Fruit fly (Drosophila melanogaster): Measurements from ENCODE around the gene CG12268.

Gene CG12268

DNA sequence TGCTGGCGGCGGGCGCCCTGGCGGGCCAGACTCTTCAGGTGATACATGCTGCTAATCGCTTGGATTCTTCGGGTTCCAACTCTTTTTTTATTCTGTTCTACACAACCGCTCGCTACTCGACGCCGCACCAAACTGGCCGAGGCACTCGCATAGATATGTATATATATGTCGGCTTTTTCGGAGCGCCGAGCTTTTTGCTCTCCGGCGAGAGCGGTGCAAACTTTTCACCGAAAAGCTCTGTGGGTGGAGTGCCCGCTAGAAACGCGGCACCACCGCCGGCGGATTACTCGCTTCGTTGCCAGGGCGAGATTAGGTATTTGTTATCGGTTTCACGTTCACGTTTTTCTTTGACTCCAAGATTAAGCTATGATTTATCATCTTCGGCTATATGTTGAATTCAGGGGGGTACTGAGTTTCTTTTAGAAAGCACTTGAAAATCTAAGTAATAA is 5.2 kb downstream of the CG12268 start, which contains the start of gene Gdh:
Gdh (minus strand) TSS at position 137 of the 449 bp plus-strand sequence.
- TF ChIP-seq net (GFP tag; optimal IDR thresholded peaks at IDR 0.05), result peak; percentile 45
- TF ChIP-seq esn (GFP tag; optimal IDR thresholded peaks at IDR 0.05), result peak; percentile 29
- no peak for TF ChIP-seq CG10669 (GFP tag; optimal IDR thresholded peaks at IDR 0.05)
- TF ChIP-seq topi (GFP tag; optimal IDR thresholded peaks at IDR 0.05), result peak; percentile 28
- peak; percentile 30 to 40 for TF ChIP-seq ss (GFP tag; optimal IDR thresholded peaks at IDR 0.05)
- peak; percentile 20 for TF ChIP-seq Eip75B (GFP tag; optimal IDR thresholded peaks at IDR 0.05)
- TF ChIP-seq CG11294 (GFP tag; IDR thresholded peaks at IDR 0.05), result no peak
- TF ChIP-seq CG34406 (GFP tag; optimal IDR thresholded peaks at IDR 0.05), result no peak
- peak; percentile 31 for TF ChIP-seq Sox102F (GFP tag; optimal IDR thresholded peaks at IDR 0.05)
- TF ChIP-seq dsx (GFP tag; optimal IDR thresholded peaks at IDR 0.05; ENCODE audit: poor library complexity, severe bottlenecking), result peak; percentile 15
- peak; percentile 62 for TF ChIP-seq Eip78C (GFP tag)
- peak; percentile 40 for TF ChIP-seq CG16779 (tag; optimal IDR thresholded peaks at IDR 0.05)
- peak; percentile 11 for TF ChIP-seq CG1621 (tag; optimal IDR thresholded peaks at IDR 0.05)
- peak; percentile 65 for TF ChIP-seq CG6854 (GFP tag; optimal IDR thresholded peaks at IDR 0.05)
- no peak for TF ChIP-seq CG4318 (GFP tag; optimal IDR thresholded peaks at IDR 0.05)
- no peak for TF ChIP-seq Eip93F (GFP tag; optimal IDR thresholded peaks at IDR 0.05)
- peak; percentile 78 for TF ChIP-seq svp (GFP tag)
- TF ChIP-seq lz (GFP tag; optimal IDR thresholded peaks at IDR 0.05), result no peak
- TF ChIP-seq vri (GFP tag; optimal IDR thresholded peaks at IDR 0.05), result peak; percentile 51
- TF ChIP-seq CG6163 (GFP tag; IDR thresholded peaks at IDR 0.05), result peak; percentile 43; the same call in 2 of the 3 replicates
- TF ChIP-seq eg (GFP tag; IDR thresholded peaks at IDR 0.05), result peak; percentile 70; the same call in 2 of the 3 replicates
- TF ChIP-seq CG8119 (GFP tag; IDR thresholded peaks at IDR 0.05), result peak; percentile 49; the same call in 2 of the 3 replicates
- TF ChIP-seq CG3032 (tag; optimal IDR thresholded peaks at IDR 0.05), result peak; percentile 13
- peak; percentile 48; the same call in 1 of the 2 replicates for TF ChIP-seq CG15336 (GFP tag; IDR thresholded peaks at IDR 0.05)

DNA sequence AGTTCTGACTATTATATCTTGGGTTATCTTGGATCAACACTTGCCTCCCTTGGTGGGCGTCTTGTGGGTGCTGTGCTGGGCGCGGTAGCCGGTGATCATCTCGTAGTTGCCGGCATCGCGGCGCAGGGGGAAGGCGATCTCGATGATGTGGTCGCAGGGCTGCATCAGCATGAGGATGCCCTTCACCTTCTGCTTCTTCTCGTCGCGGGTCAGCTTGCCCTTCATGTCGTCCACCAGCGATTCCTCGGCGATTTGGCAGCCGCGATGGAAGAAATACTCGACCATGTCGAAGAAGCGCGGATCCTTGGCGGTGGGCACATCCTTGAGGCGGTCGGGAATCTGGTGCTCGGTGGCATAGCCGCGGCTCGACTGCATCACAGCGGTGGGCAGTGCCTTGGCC is 5.7 kb downstream of the CG12268 start:
- no peak for TF ChIP-seq CG32006 (GFP tag; optimal IDR thresholded peaks at IDR 0.05)
- no peak for TF ChIP-seq Smox (GFP tag; optimal IDR thresholded peaks at IDR 0.05)
- TF ChIP-seq eg (GFP tag; IDR thresholded peaks at IDR 0.05), result no peak
- no peak for TF ChIP-seq CG6163 (GFP tag; IDR thresholded peaks at IDR 0.05)
- no peak for TF ChIP-seq Sox14 (GFP tag; optimal IDR thresholded peaks at IDR 0.05)
- TF ChIP-seq vri (GFP tag; optimal IDR thresholded peaks at IDR 0.05), result no peak
- TF ChIP-seq dsx (GFP tag; optimal IDR thresholded peaks at IDR 0.05; ENCODE audit: poor library complexity, severe bottlenecking), result no peak

DNA sequence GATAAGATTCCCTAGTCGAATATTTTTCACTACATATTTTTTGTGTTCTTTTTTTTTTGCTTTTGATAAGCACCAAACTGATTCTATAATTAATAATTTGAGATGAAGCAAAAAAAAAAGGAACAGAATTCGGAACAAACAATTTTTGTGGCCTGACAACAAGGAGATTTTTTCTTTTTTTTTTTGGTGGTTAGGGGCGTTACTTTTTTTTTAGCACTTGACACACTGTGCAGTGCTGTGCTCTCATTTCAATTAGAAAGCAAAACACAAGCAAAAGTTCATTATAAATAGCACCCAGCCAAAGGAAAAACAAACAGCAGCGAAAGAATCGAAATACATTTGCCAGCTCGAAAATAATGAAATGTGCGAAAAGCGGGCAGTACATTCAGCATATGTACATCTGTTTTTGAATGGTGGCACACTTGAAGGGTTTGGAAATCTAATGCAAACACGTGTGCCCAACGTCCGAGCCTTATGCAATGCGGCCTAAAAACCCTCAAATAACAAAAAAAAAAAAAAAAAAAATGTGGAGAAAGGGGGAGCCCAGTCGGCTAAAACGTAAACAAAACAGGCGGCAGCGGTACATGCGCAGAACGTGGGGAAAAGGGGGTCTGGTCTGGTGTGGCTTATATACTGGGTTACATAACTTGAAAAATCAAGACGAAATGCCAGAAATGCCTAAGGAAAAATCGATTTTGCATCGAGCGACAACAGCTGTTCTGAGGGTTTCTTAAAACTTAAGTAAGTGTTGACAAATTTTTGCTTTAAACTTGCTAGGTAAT is 6.4 kb downstream of the CG12268 start:
- TF ChIP-seq Hr39 (GFP tag; optimal IDR thresholded peaks at IDR 0.05) (peak; percentile 26), CG6276 (GFP tag; optimal IDR thresholded peaks at IDR 0.05) (peak; percentile 50), dsx (GFP tag; optimal IDR thresholded peaks at IDR 0.05; ENCODE audit: poor library complexity, severe bottlenecking) (no peak), eg (GFP tag; IDR thresholded peaks at IDR 0.05) (peak; percentile 70), CG16779 (tag; optimal IDR thresholded peaks at IDR 0.05) (no peak), CG6792 (GFP tag; optimal IDR thresholded peaks at IDR 0.05) (no peak), acj6 (GFP tag; optimal IDR thresholded peaks at IDR 0.05) (no peak), CG6854 (GFP tag; optimal IDR thresholded peaks at IDR 0.05) (no peak), Ets21C (GFP tag; optimal IDR thresholded peaks at IDR 0.05) (no peak), Blimp-1 (GFP tag; optimal IDR thresholded peaks at IDR 0.05) (no peak), CG10669 (GFP tag; optimal IDR thresholded peaks at IDR 0.05) (no peak), CG15336 (GFP tag; IDR thresholded peaks at IDR 0.05) (peak; percentile 56), CG3919 (GFP tag; optimal IDR thresholded peaks at IDR 0.05) (peak; percentile 23), Eip93F (GFP tag; optimal IDR thresholded peaks at IDR 0.05) (no peak), esn (GFP tag; optimal IDR thresholded peaks at IDR 0.05) (peak; percentile 40), OdsH (GFP tag; optimal IDR thresholded peaks at IDR 0.05) (peak; percentile 27), CG9139 (GFP tag; optimal IDR thresholded peaks at IDR 0.05) (no peak), CG11902 (GFP tag; optimal IDR thresholded peaks at IDR 0.05) (no peak), Lpt (GFP tag; optimal IDR thresholded peaks at IDR 0.05) (no peak), CG31627 (GFP tag; optimal IDR thresholded peaks at IDR 0.05) (no peak), salr (GFP tag; optimal IDR thresholded peaks at IDR 0.05) (peak in 1 of 2 experiments; percentile 29), pdm3 (GFP tag; optimal IDR thresholded peaks at IDR 0.05) (peak; percentile 16), dac (GFP tag; optimal IDR thresholded peaks at IDR 0.05) (no peak), achi (GFP tag; optimal IDR thresholded peaks at IDR 0.05) (peak; percentile 17), Hr4 (GFP tag; optimal IDR thresholded peaks at IDR 0.05) (peak; percentile 53), CG4318 (GFP tag; optimal IDR thresholded peaks at IDR 0.05) (no peak), Gug (GFP tag; IDR thresholded peaks at IDR 0.05) (no peak; the same call in 1 of the 2 replicates)
